Worm (Caenorhabditis elegans) whole organism, midembryonic: Measurements from ENCODE around the gene mtm-9.

Experiments used
- T22C8.4 ChIP-seq: fragments of 200-800 bp; sonication (Bioruptor generic); IDR thresholded peaks from 2 replicates; pipeline ENCODE4 v1.3.6; 2022; ENCODE audit warnings: missing genetic modification characterization, missing compliant biosample characterization
- cog-1 ChIP-seq: sonication (generic microtip); optimal IDR thresholded peaks from 2 replicates; lab custom pipeline; 2016; ENCODE audit warnings: missing genetic modification characterization, missing compliant biosample characterization
- flt-1 ChIP-seq: fragments of 200-800 bp; sonication (Bioruptor generic); IDR thresholded peaks from 2 replicates; pipeline ENCODE4 v1.3.6; 2022; ENCODE audit warnings: missing genetic modification characterization, missing compliant biosample characterization
- klf-2 ChIP-seq: fragments of 200-800 bp; sonication (Bioruptor generic); conservative IDR thresholded peaks from 2 replicates; pipeline ENCODE4 v1.3.6; 2022; ENCODE audit warnings: missing genetic modification reagents, missing genetic modification characterization, missing compliant biosample characterization
- med-1 ChIP-seq: sonication (generic microtip); optimal IDR thresholded peaks from 2 replicates; lab custom pipeline; 2017; ENCODE audit warnings: missing genetic modification characterization, mild to moderate bottlenecking, missing compliant biosample characterization, antibody characterized with exemption, missing genetic modification reagents; ENCODE audit not compliant: insufficient read depth
- ref-1 ChIP-seq: fragments of 200-800 bp; sonication (Bioruptor generic); conservative IDR thresholded peaks from 2 replicates; pipeline ENCODE4 v1.3.6; 2022; ENCODE audit warnings: missing genetic modification reagents, missing genetic modification characterization, missing compliant biosample characterization
- tab-1 ChIP-seq: fragments of 200-800 bp; sonication (Bioruptor generic); IDR thresholded peaks from 2 replicates; pipeline ENCODE4 v1.3.6; 2022; ENCODE audit warnings: missing genetic modification characterization, missing compliant biosample characterization
- ztf-23 ChIP-seq: fragments of 200-800 bp; sonication (Bioruptor generic); IDR thresholded peaks from 2 replicates; pipeline ENCODE4 v1.3.6; 2022; ENCODE audit warnings: missing genetic modification reagents, missing genetic modification characterization, missing compliant biosample characterization
- ztf-29 ChIP-seq: fragments of 200-800 bp; sonication (Bioruptor generic); IDR thresholded peaks from 2 replicates; pipeline ENCODE4 v1.3.6; 2022; ENCODE audit warnings: missing genetic modification reagents, missing genetic modification characterization, missing compliant biosample characterization

mtm-9 gene

DNA sequence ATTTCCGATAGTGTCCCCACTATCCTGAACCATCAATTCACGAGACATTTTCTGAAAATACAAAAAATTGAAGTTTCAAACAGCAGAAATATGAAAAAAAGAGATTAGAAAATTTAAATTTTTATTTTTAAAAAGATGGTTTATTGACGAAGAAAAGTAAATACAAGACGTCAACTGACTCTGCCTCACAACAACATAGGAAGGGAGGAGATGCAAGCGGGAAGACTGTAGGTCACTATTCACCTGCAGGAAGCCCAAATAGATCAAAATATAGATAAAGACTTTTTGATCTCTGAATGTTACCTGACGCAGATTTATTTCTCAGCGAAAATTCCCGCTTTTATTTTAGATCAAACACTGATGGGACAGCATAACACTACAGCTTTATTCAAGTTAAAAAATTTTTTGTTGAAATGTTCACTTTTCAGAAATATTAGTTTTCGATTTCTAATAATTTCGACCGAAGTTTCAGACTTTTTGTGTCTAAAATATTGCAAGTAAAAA, 32.8 kb downstream of the mtm-9 start, which contains the start of gene cysl-3:
Gene cysl-3, minus strand, starts transcription at position 51 of the 504 bp plus-strand sequence.
- no peak for TF ChIP-seq med-1 (GFP tag; lab: Kevin White, UChicago)
- no peak for TF ChIP-seq ztf-23
- TF ChIP-seq tab-1 (GFP tag; lab: Robert Waterston, UW): no peak
- TF ChIP-seq ref-1: no peak
- TF ChIP-seq klf-2 (GFP tag; lab: Robert Waterston, UW): no peak
- TF ChIP-seq ztf-29 (GFP tag; lab: Robert Waterston, UW): no peak
- TF ChIP-seq cog-1 (tag; lab: Kevin White, UChicago): no peak
- no peak for TF ChIP-seq flt-1 (GFP tag; lab: Robert Waterston, UW)

DNA sequence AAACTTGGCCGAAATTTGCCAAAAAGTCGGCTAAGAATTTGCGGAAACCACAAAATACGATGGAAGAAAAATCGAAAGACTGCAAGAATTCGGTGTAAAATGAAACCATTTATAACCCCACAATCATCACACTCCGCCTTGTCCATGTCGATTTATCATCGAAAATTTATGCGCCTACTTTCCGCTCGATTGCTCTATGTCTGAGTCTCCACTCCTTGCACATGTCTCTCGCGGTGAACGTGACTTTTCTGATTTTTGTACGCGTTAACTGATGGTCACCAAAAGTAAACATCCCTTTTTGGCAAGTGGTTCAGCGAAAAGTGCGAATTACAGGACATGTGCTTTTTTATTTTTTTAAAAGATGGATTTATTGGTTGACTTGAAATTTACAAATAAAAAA, 33.6 kb downstream of the mtm-9 start:
- TF ChIP-seq T22C8.4 (GFP tag; lab: Robert Waterston, UW) (no peak), ztf-29 (GFP tag; lab: Robert Waterston, UW) (no peak), cog-1 (tag; lab: Kevin White, UChicago) (no peak), ztf-23 (no peak), ref-1 (no peak), klf-2 (GFP tag; lab: Robert Waterston, UW) (no peak), tab-1 (GFP tag; lab: Robert Waterston, UW) (no peak), med-1 (GFP tag; lab: Kevin White, UChicago) (no peak), flt-1 (GFP tag; lab: Robert Waterston, UW) (no peak)

DNA sequence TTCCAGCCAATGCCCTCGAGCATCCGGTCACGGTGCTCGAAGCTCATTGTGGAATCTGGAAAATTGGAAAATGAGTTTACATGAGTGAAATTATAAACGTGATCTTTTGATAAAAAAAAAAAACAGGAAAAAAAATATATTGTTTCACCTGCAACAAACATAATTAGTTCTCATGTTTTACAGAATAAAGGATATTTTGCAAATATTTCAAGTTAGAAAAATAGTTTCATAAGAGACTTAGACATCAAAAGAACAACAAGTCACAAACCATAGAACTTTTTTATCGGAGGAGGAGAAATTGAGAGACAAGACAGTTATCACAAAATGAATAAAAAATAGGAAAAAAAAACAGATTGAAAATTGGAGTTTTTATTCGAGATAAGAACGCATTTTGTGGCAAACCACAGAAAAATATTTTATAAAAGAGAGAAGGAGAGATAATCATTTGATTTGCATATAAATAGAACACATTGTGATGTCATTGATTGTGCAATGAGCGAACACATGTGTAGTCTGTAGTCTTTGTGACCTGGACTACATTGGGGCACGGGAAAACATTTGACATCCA, 40.9 kb downstream of the mtm-9 start, which contains the start of gene R08F11.1:
Gene R08F11.1, minus strand, starts transcription at position 51 of the 568 bp plus-strand sequence.
- TF ChIP-seq med-1 (GFP tag; lab: Kevin White, UChicago) (no peak), ztf-23 (no peak), klf-2 (GFP tag; lab: Robert Waterston, UW) (no peak), ref-1 (no peak), ztf-29 (GFP tag; lab: Robert Waterston, UW) (no peak), cog-1 (tag; lab: Kevin White, UChicago) (no peak), tab-1 (GFP tag; lab: Robert Waterston, UW) (no peak), flt-1 (GFP tag; lab: Robert Waterston, UW) (no peak)

DNA sequence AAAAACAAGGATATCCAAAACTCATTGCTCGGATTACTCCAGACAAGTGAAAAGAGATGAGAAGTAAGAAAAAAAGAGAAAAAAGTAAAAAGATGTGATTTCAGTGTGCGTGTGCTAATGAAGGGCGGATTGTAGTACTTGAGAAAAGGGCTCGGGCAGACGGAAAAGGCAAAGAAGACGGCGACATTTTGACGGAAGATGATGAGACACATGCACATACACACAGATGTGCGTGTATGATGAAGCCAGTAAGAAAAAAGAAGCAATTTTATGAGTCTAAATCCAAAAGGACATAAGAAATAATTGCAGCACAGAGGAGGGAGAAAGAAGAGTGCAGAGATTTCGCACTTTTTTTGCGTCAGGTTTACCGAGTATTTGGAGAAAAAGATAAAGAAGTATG, 45.2 kb downstream of the mtm-9 start:
- TF ChIP-seq ztf-29 (GFP tag; lab: Robert Waterston, UW) (no peak), klf-2 (GFP tag; lab: Robert Waterston, UW) (no peak), med-1 (GFP tag; lab: Kevin White, UChicago) (no peak), ztf-23 (no peak), tab-1 (GFP tag; lab: Robert Waterston, UW) (no peak), flt-1 (GFP tag; lab: Robert Waterston, UW) (no peak), T22C8.4 (GFP tag; lab: Robert Waterston, UW) (no peak), ref-1 (no peak)

DNA sequence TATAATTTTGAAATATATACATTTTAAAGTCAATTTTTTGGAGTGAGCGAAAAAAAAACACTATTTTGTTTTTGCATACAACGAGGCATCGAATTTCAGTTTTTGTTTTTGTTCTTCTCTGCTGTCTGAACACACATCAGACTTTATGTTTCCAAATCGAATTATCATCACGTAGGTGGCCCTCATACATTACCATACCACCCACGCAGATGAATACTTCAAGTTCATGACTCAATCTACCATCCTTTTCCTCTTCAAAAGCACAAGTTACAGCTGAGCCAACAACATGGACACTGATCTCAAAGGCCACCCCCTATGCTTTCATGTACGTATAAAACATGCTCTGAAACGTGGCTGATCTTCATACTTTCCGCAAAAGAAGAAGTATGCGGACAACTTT, 46.4 kb downstream of the mtm-9 start, which contains the start of gene R08F11.7:
Gene R08F11.7, plus strand, starts transcription at position 301 of the 400 bp plus-strand sequence.
- TF ChIP-seq cog-1 (tag; lab: Kevin White, UChicago) (no peak), tab-1 (GFP tag; lab: Robert Waterston, UW) (no peak), ztf-29 (GFP tag; lab: Robert Waterston, UW) (no peak), ztf-23 (no peak), med-1 (GFP tag; lab: Kevin White, UChicago) (no peak), flt-1 (GFP tag; lab: Robert Waterston, UW) (no peak), ref-1 (no peak), T22C8.4 (GFP tag; lab: Robert Waterston, UW) (no peak), klf-2 (GFP tag; lab: Robert Waterston, UW) (no peak)

DNA sequence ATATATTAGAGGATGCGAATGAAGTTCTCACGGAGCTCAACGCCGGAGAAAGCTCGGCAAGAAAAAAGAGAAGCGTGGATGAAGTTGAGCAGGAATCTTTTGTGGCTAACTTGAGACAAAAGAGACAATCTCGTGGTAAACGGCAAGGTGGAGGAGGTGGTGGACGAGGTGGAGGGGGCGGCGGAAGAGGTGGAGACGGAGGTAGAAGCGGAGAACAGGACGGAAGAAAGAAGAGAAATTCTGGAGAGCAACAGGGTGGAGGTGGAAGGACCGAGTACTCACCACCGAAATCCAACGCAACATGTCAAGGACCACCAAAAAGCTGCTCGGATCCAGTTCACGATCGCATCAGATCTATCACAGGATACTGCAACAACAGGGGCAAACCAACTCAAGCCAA, 47.0 kb downstream of the mtm-9 start:
- TF ChIP-seq med-1 (GFP tag; lab: Kevin White, UChicago) (no peak), ref-1 (no peak), tab-1 (GFP tag; lab: Robert Waterston, UW) (no peak), klf-2 (GFP tag; lab: Robert Waterston, UW) (no peak), cog-1 (tag; lab: Kevin White, UChicago) (no peak), flt-1 (GFP tag; lab: Robert Waterston, UW) (no peak)
